Worm (Caenorhabditis elegans): Measurements from ENCODE around the gene F56A8.4.
"Not testable (repeated sequence)": the region's sequence is repeated elsewhere in the genome, so short reads cannot be mapped to it uniquely, and the experiment has no call there.

DNA sequence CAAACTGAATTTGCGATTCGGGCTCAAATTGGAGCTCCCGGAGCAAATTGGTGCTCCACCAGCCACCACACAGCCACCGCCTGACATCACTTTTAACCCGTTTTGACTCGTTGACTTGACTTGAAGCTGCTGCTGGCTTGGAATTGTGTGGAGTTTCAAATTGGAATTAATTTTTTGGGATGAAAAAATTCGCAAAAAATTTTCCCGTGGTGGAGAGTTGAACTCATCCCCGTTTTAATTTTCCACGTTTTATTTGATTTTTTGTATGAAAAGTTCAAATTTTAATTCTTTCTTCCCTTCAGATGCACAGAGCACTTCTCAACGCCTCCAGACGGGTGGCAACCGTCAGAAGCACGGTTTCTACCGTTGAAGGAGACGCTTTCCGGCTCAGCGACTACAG is 17.8 kb upstream of the F56A8.4 start, which contains the start of gene Y43F4A.4:
- TF ChIP-seq tag-97 (GFP tag; IDR thresholded peaks at IDR 0.05); nhr-237 (tag; optimal IDR thresholded peaks at IDR 0.05); sdz-12 (GFP tag; optimal IDR thresholded peaks at IDR 0.05); nhr-77 (tag; optimal IDR thresholded peaks at IDR 0.05); nhr-6 (tag; optimal IDR thresholded peaks at IDR 0.05); unc-62 (GFP tag; optimal IDR thresholded peaks at IDR 0.05 in 1 of 2); unc-62 (tag; optimal IDR thresholded peaks at IDR 0.05); lim-7 (GFP tag; IDR thresholded peaks at IDR 0.05): not testable (repeated sequence)
